Fruit fly (Drosophila melanogaster): ENCODE measurements around the gene CG10591.
A peak's percentile ranks its signal among the peaks of the same experiment; 100 is the strongest.

CG10591 gene

dm6 chr3L:5561341-5561740 lies 38.2 kb downstream of the CG10591 start, which contains the start of gene sinu (continued):
- TF ChIP-seq Dll (GFP tag; IDR thresholded peaks at IDR 0.05; ENCODE audit: partially characterized antibody) (0 out of 4 replicates have a peak, but pooled peaks have one; percentile 28), CG11456 (GFP tag; IDR thresholded peaks at IDR 0.05) (no peak), CG2875 (GFP tag; optimal IDR thresholded peaks at IDR 0.05) (no peak), CG2712 (tag; optimal IDR thresholded peaks at IDR 0.05) (peak; percentile 28)

dm6 chr3L:5556195-5556594 lies 43.3 kb downstream of the CG10591 start:
- TF ChIP-seq CG18476 (GFP tag; optimal IDR thresholded peaks at IDR 0.05) (no peak), abd-A (tag; optimal IDR thresholded peaks at IDR 0.05) (peak; percentile 71), chinmo (GFP tag; IDR thresholded peaks at IDR 0.05; ENCODE audit: partially characterized antibody) (0 out of 4 replicates have a peak, but pooled peaks have one; percentile 32), CG13894 (tag; optimal IDR thresholded peaks at IDR 0.05) (peak; percentile 69)

dm6 chr3L:5554377-5554776 lies 45.1 kb downstream of the CG10591 start:
- 0 out of 2 replicates have a peak, but pooled peaks have one; percentile 8 for TF ChIP-seq onecut (GFP tag; IDR thresholded peaks at IDR 0.05)
- no peak for TF ChIP-seq nom (GFP tag; optimal IDR thresholded peaks at IDR 0.05)
- TF ChIP-seq D19B (GFP tag; optimal IDR thresholded peaks at IDR 0.05): peak; percentile 14
- peak; percentile 77; the same call in 2 of the 3 replicates for TF ChIP-seq CG11456 (GFP tag; IDR thresholded peaks at IDR 0.05)
- TF ChIP-seq emc (GFP tag; optimal IDR thresholded peaks at IDR 0.05): no peak
- peak; percentile 18 for TF ChIP-seq CG7556 (GFP tag; optimal IDR thresholded peaks at IDR 0.05)
- no peak for TF ChIP-seq tna (GFP tag; IDR thresholded peaks at IDR 0.05; ENCODE audit: partially characterized antibody)
- TF ChIP-seq salm (tag; optimal IDR thresholded peaks at IDR 0.05): no peak
- TF ChIP-seq NfI (GFP tag; optimal IDR thresholded peaks at IDR 0.05): peak; percentile 60
- no peak for TF ChIP-seq da (GFP tag; optimal IDR thresholded peaks at IDR 0.05)
- TF ChIP-seq CG15479 (GFP tag; optimal IDR thresholded peaks at IDR 0.05): no peak
- no peak for TF ChIP-seq NK7.1 (GFP tag; optimal IDR thresholded peaks at IDR 0.05)
- TF ChIP-seq unc-4 (GFP tag; IDR thresholded peaks at IDR 0.05; ENCODE audit: partially characterized antibody): no peak
- TF ChIP-seq HHEX (GFP tag; optimal IDR thresholded peaks at IDR 0.05): peak; percentile 51
- TF ChIP-seq CG1602 (GFP tag; optimal IDR thresholded peaks at IDR 0.05): peak; percentile 9
- TF ChIP-seq az2 (GFP tag; optimal IDR thresholded peaks at IDR 0.05): peak; percentile 35
- TF ChIP-seq dati (GFP tag; IDR thresholded peaks at IDR 0.05): no peak
- TF ChIP-seq Dip3 (GFP tag; optimal IDR thresholded peaks at IDR 0.05): no peak
- no peak for TF ChIP-seq hth (optimal IDR thresholded peaks at IDR 0.05)
- TF ChIP-seq CG12219 (GFP tag; optimal IDR thresholded peaks at IDR 0.05): peak; percentile 15
- no peak for TF ChIP-seq CG5953 (GFP tag; IDR thresholded peaks at IDR 0.05)
- TF ChIP-seq CG3281 (GFP tag; optimal IDR thresholded peaks at IDR 0.05): peak; percentile 37
- no peak for TF ChIP-seq ato (GFP tag; IDR thresholded peaks at IDR 0.05; ENCODE audit: partially characterized antibody)
- TF ChIP-seq grn (GFP tag; optimal IDR thresholded peaks at IDR 0.05): no peak
- TF ChIP-seq CG18011 (GFP tag; optimal IDR thresholded peaks at IDR 0.05): no peak
- peak; percentile 87 for TF ChIP-seq Rfx (GFP tag; IDR thresholded peaks at IDR 0.05)
- no peak for TF ChIP-seq Tbp (GFP tag; optimal IDR thresholded peaks at IDR 0.05)
- TF ChIP-seq Antp (GFP tag; optimal IDR thresholded peaks at IDR 0.05): no peak
- no peak for TF ChIP-seq ssp (GFP tag; IDR thresholded peaks at IDR 0.05)
- TF ChIP-seq bowl (GFP tag; IDR thresholded peaks at IDR 0.05): no peak
- peak; percentile 56; the same call in 1 of the 3 replicates for TF ChIP-seq CG11695 (GFP tag; IDR thresholded peaks at IDR 0.05)
- TF ChIP-seq pan (optimal IDR thresholded peaks at IDR 0.05): no peak
- TF ChIP-seq pan (GFP tag; optimal IDR thresholded peaks at IDR 0.05 in 1 of 2, IDR thresholded peaks at IDR 0.05 in 1 of 2): peak in 1 of 2 experiments; percentile 61
- peak; percentile 57 for TF ChIP-seq Blimp-1 (GFP tag; optimal IDR thresholded peaks at IDR 0.05)
- no peak for TF ChIP-seq Dll (GFP tag; IDR thresholded peaks at IDR 0.05; ENCODE audit: partially characterized antibody)
- no peak for TF ChIP-seq CG15011 (GFP tag; optimal IDR thresholded peaks at IDR 0.05)
- TF ChIP-seq CG2120 (GFP tag; optimal IDR thresholded peaks at IDR 0.05): peak; percentile 56
- no peak for TF ChIP-seq Jarid2 (GFP tag; optimal IDR thresholded peaks at IDR 0.05)
- TF ChIP-seq gfzf (GFP tag; optimal IDR thresholded peaks at IDR 0.05): no peak
- TF ChIP-seq ranshi (GFP tag; IDR thresholded peaks at IDR 0.05): peak; percentile 62; the same call in 1 of the 2 replicates
- no peak for TF ChIP-seq pnt (GFP tag; optimal IDR thresholded peaks at IDR 0.05)
